Worm (Caenorhabditis elegans): ENCODE measurements around the gene K07H8.8.

The K07H8.8 gene

DNA sequence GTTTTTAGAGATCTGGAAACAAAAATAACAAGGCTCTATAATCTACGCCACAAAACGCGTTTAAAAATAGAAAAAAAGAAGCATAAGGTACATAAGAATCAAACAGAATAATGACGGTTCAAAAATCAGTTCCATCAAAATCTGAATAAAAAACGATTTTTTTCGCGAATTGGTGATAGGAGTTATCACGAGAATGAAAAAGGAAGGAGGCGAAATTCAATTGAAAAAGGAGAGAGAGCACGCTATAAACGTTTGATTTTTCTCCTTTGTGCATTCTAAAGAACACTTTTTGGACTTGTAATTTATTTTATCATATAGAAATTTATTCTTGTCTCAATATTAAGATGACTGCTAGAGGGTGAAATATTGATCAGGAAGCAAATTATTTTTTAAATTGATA lies 16.9 kb downstream of the K07H8.8 start (continued):
- TF ChIP-seq nhr-76 (tag; optimal IDR thresholded peaks at IDR 0.05) = no peak
- no peak for TF ChIP-seq ces-1 (GFP tag; optimal IDR thresholded peaks at IDR 0.05)
- TF ChIP-seq jun-1 (tag; optimal IDR thresholded peaks at IDR 0.05) = no peak

DNA sequence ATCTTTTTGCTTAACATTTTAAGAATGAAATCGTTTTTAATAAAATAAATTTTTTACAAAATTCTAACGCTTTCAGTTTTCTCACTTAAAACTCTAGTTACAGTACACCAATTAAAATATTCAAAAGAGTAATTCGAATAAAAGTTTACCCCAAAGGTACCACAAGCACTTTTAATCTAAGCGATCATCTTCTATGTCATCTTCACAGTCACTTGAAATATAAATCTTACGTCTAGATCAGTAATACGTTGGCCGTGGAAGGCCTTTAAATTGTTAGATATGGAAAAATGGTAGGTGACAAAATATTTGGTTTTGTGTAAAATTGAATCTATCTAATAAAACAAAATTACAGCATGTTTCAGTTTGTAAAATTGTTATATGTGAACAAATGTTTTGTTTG lies 20.9 kb downstream of the K07H8.8 start:
- TF ChIP-seq aha-1 (tag) (peak; percentile 31), unc-39 (tag; optimal IDR thresholded peaks at IDR 0.05) (no peak)

DNA sequence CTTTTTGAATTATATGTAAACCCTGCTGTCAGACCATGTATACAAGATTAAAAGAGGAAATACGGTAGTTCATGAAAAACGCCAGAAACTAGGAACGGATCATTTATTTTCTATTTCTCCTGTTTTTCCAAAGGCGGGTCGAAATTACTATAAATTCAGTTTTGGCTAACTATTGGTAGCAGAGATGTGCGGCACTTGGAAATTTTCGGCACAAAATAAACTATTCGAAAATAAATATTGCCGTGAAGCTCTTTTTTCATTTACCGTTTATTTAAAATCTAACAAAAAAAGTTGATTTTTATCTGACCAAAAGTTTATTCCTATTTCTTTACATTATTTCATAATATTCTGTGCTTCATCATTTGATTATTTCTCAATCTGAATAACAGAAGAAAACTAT lies 24.1 kb downstream of the K07H8.8 start, which contains the start of gene T09A12.1:
TSS of gene T09A12.1 (plus strand) at position 301 of the 400 bp plus-strand sequence.
- no peak for TF ChIP-seq dmd-8 (GFP tag; IDR thresholded peaks at IDR 0.05)
- no peak for TF ChIP-seq daf-16 (GFP tag; optimal IDR thresholded peaks at IDR 0.05)
- TF ChIP-seq daf-16 (tag; optimal IDR thresholded peaks at IDR 0.05) = no peak
- no peak for TF ChIP-seq F26F4.8 (GFP tag; conservative IDR thresholded peaks at IDR 0.05)
- no peak for TF ChIP-seq zfp-2 (tag; optimal IDR thresholded peaks at IDR 0.05)
- no peak for TF ChIP-seq mxl-3 (GFP tag; optimal IDR thresholded peaks at IDR 0.05)
- no peak for TF ChIP-seq sdz-12 (GFP tag; optimal IDR thresholded peaks at IDR 0.05)
- TF ChIP-seq mes-2 (tag; optimal IDR thresholded peaks at IDR 0.05; ENCODE audit: poor library complexity, severe bottlenecking) = no peak
- no peak for TF ChIP-seq hif-1 (tag; optimal IDR thresholded peaks at IDR 0.05)
- no peak for TF ChIP-seq set-16 (GFP tag; IDR thresholded peaks at IDR 0.05)
- no peak for TF ChIP-seq arid-1 (GFP tag; conservative IDR thresholded peaks at IDR 0.05)
- TF ChIP-seq zag-1 (tag; optimal IDR thresholded peaks at IDR 0.05) = no peak
- no peak for TF ChIP-seq D1046.2 (GFP tag; IDR thresholded peaks at IDR 0.05)
- no peak for TF ChIP-seq lin-38 (GFP tag; IDR thresholded peaks at IDR 0.05)
- no peak for TF ChIP-seq daf-12 (tag; optimal IDR thresholded peaks at IDR 0.05)

DNA sequence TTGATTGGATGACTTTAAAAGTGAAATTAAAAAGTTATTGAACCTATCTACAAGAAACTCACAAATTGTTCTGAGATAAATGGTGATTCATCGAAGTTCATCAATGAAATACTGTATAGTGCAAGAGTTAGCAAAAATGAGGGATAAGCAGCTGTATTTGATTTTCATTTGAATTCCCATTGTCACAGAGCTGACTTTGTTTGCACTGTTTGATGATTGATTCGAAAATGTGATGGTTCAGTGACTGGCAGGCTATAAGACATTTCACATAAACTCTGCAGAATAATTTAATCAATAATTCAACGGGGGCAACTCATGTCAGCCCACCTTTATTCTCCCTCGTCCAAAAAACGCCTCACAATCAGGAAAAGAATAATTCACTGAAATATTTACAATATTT lies 24.6 kb downstream of the K07H8.8 start, which contains the start of gene T09A12.8:
TSS of gene T09A12.8 (minus strand) at position 101 of the 400 bp plus-strand sequence.
- TF ChIP-seq mdl-1 (tag; optimal IDR thresholded peaks at IDR 0.05) (no peak), madf-9 (GFP tag; conservative IDR thresholded peaks at IDR 0.05) (no peak), daf-16 (GFP tag; optimal IDR thresholded peaks at IDR 0.05) (no peak), daf-16 (tag; optimal IDR thresholded peaks at IDR 0.05) (no peak), lim-7 (GFP tag; IDR thresholded peaks at IDR 0.05) (no peak), F37D6.2 (tag; optimal IDR thresholded peaks at IDR 0.05) (no peak), daf-12 (tag; optimal IDR thresholded peaks at IDR 0.05) (no peak), lin-39 (tag; optimal IDR thresholded peaks at IDR 0.05) (no peak), lin-29 (GFP tag; IDR thresholded peaks at IDR 0.05) (no peak)

DNA sequence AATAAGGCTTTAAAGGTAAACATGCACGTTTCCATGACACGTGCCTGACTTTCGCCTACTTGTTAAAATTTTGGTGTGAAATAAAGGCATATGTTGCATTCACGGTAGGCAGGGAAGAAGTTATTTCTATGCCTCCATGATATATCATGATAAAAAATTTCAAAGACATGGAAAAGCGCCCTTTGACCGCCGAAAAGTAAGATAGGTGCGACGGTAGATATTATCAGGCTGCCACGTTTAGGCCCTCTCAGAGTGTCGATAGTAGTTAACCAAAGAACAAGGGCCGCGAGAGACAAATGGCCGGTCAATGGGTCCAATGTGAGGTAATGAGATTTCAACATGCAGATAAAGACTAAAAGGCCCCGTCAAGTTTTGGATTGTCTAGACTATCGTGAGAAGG lies 25.0 kb downstream of the K07H8.8 start:
- TF ChIP-seq set-16 (GFP tag; IDR thresholded peaks at IDR 0.05) (no peak), ceh-44 (GFP tag; IDR thresholded peaks at IDR 0.05) (no peak), lin-38 (GFP tag; IDR thresholded peaks at IDR 0.05) (no peak), hif-1 (tag; optimal IDR thresholded peaks at IDR 0.05) (no peak), egl-43 (GFP tag; IDR thresholded peaks at IDR 0.05) (no peak), F10B5.3 (tag; optimal IDR thresholded peaks at IDR 0.05) (no peak), F26F4.8 (GFP tag; conservative IDR thresholded peaks at IDR 0.05) (no peak), lsy-2 (tag; optimal IDR thresholded peaks at IDR 0.05) (no peak), sdz-12 (GFP tag; optimal IDR thresholded peaks at IDR 0.05) (no peak), ceh-20 (GFP tag; IDR thresholded peaks at IDR 0.05) (no peak), daf-16 (GFP tag; optimal IDR thresholded peaks at IDR 0.05) (no peak), daf-16 (tag; optimal IDR thresholded peaks at IDR 0.05) (no peak), zag-1 (tag; optimal IDR thresholded peaks at IDR 0.05) (no peak)

DNA sequence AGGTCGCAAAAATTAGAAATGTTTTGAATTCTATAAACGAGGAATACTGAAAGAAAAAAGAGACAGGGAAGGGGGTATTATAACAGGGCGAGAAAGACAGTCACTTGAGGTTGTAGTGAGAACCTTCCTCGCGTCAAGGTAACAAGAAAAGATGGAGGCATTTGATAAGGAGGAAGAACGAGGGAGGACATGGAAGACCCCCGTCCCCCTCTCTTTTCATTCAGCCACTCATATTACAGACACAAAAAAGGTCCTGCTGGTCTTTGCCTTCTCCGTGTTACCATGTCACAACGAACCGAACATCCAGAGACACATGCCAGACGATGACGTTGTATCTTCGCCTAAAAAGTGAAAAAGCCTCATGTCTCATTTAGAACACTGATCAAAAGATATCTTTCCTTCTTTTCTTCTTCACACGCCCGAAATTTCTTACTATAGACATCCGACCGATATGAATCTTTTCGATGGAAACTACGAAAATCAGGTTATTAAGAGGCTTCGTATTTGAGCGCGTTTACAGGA lies 26.8 kb downstream of the K07H8.8 start:
- TF ChIP-seq nhr-28 (tag; optimal IDR thresholded peaks at IDR 0.05) = peak; percentile 22
- 0 out of 2 replicates have a peak, but pooled peaks have one; percentile 8 for TF ChIP-seq lim-7 (GFP tag; IDR thresholded peaks at IDR 0.05)
- TF ChIP-seq arid-1 (GFP tag; conservative IDR thresholded peaks at IDR 0.05) = no peak
- no peak for TF ChIP-seq zag-1 (tag; optimal IDR thresholded peaks at IDR 0.05)
- TF ChIP-seq mdt-29 (GFP tag; IDR thresholded peaks at IDR 0.05) = no peak
- 0 out of 2 replicates have a peak, but pooled peaks have one; percentile 6 for TF ChIP-seq dmd-6 (GFP tag; IDR thresholded peaks at IDR 0.05)
- no peak for TF ChIP-seq zfp-2 (tag; optimal IDR thresholded peaks at IDR 0.05)
- TF ChIP-seq mdl-1 (tag; optimal IDR thresholded peaks at IDR 0.05) = peak in 1 of 2 experiments; percentile 33
- TF ChIP-seq set-16 (GFP tag; IDR thresholded peaks at IDR 0.05) = no peak
- no peak for TF ChIP-seq tag-97 (GFP tag; IDR thresholded peaks at IDR 0.05)
- TF ChIP-seq mxl-3 (GFP tag; optimal IDR thresholded peaks at IDR 0.05) = peak; percentile 40
- TF ChIP-seq unc-130 (GFP tag; optimal IDR thresholded peaks at IDR 0.05) = no peak
- TF ChIP-seq nhr-48 (tag; optimal IDR thresholded peaks at IDR 0.05) = peak; percentile 44
- no peak for TF ChIP-seq nhr-11 (tag; optimal IDR thresholded peaks at IDR 0.05)
- TF ChIP-seq hlh-11 (tag; optimal IDR thresholded peaks at IDR 0.05) = peak; percentile 45
- no peak for TF ChIP-seq nhr-102 (tag; optimal IDR thresholded peaks at IDR 0.05)
